Worm (Caenorhabditis elegans) whole organism, late embryonic: ENCODE measurements around the gene M03A1.8.

Source experiments
- hlh-8 ChIP-seq: sonication (generic microtip); optimal IDR thresholded peaks from 2 replicates; lab custom pipeline; 2016; ENCODE audit warnings: missing genotype, missing genetic modification characterization, missing compliant biosample characterization
- pat-9 ChIP-seq: fragments of 200-800 bp; sonication (Bioruptor generic); optimal IDR thresholded peaks from 2 replicates; lab custom pipeline; 2018; ENCODE audit warnings: mild to moderate bottlenecking, missing genetic modification characterization, moderate library complexity, missing compliant biosample characterization

ce11 chrII:4571868-4572267, 11.7 kb downstream of the M03A1.8 start, which contains the start of gene vab-1:
- TF ChIP-seq pat-9 (tag; lab: Kevin White, UChicago) (no peak), hlh-8 (no peak)
